Fruit fly (Drosophila melanogaster): Measurements from ENCODE around the gene Femcoat.

The Femcoat gene

DNA sequence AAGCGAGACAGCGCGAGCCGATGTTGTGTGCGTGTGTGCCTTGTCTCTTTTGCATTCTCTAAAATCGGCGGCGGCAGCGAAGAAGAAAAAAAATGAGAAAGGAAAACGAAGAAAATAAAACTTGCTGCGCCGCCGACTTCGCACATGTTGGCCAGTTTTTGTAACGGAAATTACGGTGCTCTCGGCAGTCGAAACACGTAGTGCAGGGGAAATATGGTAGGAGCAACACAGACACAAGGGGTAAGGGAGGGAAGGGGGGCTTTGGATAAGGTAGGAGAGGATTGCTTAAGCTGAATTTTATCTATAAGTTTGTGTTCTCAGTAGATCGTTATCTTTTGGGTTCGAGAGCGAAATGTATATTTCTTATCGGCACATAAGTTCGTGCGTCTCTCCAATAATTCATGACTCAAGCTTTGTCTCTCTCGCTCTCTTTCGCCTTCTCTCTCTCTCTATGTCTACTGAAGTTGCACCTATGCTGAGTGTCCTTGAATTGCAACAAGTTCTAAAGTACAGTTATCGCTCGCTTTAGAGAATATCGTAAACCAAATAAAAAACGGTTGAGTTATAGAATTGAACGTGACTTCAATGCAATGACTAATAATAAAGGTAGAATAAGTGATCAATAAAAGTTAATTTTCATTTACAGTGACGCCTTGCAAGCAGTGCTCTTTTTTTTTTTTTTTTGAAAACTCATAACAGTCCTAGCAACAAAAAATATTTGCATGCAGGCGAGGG lies 38.7 kb downstream of the Femcoat start (continued):
- TF ChIP-seq Lim3 (GFP tag; IDR thresholded peaks at IDR 0.05): no peak
- peak; percentile 4 for TF ChIP-seq pros (GFP tag; optimal IDR thresholded peaks at IDR 0.05)

DNA sequence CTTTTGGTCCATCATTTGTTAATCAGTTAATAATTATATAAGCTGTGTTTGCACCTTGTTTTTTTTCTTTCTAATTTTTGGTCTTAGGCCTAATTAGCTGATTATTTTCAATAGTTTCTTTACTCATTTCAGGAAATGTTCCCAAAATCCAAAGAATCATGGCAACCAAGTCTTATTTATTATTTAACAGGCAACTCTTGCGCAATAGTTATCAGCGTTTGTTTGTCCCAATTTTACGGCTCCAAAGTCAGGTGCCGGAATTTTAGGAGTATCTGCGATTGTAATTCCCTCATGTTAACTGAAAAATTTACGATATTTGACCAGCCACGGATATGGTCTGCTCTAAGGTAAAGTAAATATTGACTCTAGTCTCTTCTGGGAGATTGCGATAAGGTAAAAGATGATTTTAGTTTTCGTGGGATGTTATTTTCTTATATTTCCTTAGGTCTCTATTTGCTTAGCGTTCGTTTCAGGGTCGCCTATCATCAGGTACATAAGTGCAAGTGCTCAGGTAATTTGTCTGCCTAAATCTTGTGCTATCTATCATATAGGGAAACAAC lies 40.3 kb downstream of the Femcoat start:
- TF ChIP-seq Spps (tag; optimal IDR thresholded peaks at IDR 0.05) (peak; percentile 3), nom (GFP tag; optimal IDR thresholded peaks at IDR 0.05) (no peak), chm (GFP tag; IDR thresholded peaks at IDR 0.05) (0 out of 2 replicates have a peak, but pooled peaks have one; percentile 8), CG2202 (tag; optimal IDR thresholded peaks at IDR 0.05) (peak; percentile 49), HmgZ (tag; optimal IDR thresholded peaks at IDR 0.05) (peak; percentile 35), zfh1 (GFP tag; IDR thresholded peaks at IDR 0.05) (0 out of 3 replicates have a peak, but pooled peaks have one; percentile 36), Hr78 (GFP tag; optimal IDR thresholded peaks at IDR 0.05) (peak in 1 of 2 experiments; percentile 6), CG1792 (GFP tag; optimal IDR thresholded peaks at IDR 0.05) (no peak), tll (GFP tag; optimal IDR thresholded peaks at IDR 0.05) (peak in 1 of 2 experiments; percentile 84), bbx (GFP tag; IDR thresholded peaks at IDR 0.05; ENCODE audit: partially characterized antibody) (no peak), CG7556 (GFP tag; optimal IDR thresholded peaks at IDR 0.05) (peak; percentile 43), pho (GFP tag; optimal IDR thresholded peaks at IDR 0.05) (no peak), jumu (GFP tag; optimal IDR thresholded peaks at IDR 0.05) (no peak), psq (GFP tag; optimal IDR thresholded peaks at IDR 0.05) (no peak), peb (GFP tag; IDR thresholded peaks at IDR 0.05) (no peak), CG18619 (GFP tag; optimal IDR thresholded peaks at IDR 0.05) (peak; percentile 52), sc (optimal IDR thresholded peaks at IDR 0.05) (no peak), sc (GFP tag; optimal IDR thresholded peaks at IDR 0.05) (peak; percentile 35), CG17186 (GFP tag; optimal IDR thresholded peaks at IDR 0.05) (no peak), GATAe (GFP tag; conservative IDR thresholded peaks at IDR 0.05) (no peak), CG11085 (GFP tag; IDR thresholded peaks at IDR 0.05) (no peak), Doc2 (GFP tag; IDR thresholded peaks at IDR 0.05) (no peak), Tbp (GFP tag; optimal IDR thresholded peaks at IDR 0.05) (no peak), lab (GFP tag; optimal IDR thresholded peaks at IDR 0.05) (peak; percentile 82), CG9727 (GFP tag; optimal IDR thresholded peaks at IDR 0.05) (peak; percentile 56), dmrt11E (tag; optimal IDR thresholded peaks at IDR 0.05) (peak; percentile 45), CG17361 (GFP tag; IDR thresholded peaks at IDR 0.05) (0 out of 3 replicates have a peak, but pooled peaks have one; percentile 27), D19A (tag; optimal IDR thresholded peaks at IDR 0.05) (peak; percentile 23), CG6854 (GFP tag; optimal IDR thresholded peaks at IDR 0.05) (peak; percentile 48), schlank (tag; optimal IDR thresholded peaks at IDR 0.05) (peak; percentile 40), klu (GFP tag; IDR thresholded peaks at IDR 0.05) (no peak), Usf (GFP tag; optimal IDR thresholded peaks at IDR 0.05) (no peak), Mes4 (GFP tag; optimal IDR thresholded peaks at IDR 0.05) (no peak), CG18599 (GFP tag; optimal IDR thresholded peaks at IDR 0.05) (peak; percentile 75), zen (tag; optimal IDR thresholded peaks at IDR 0.05) (peak; percentile 34), CG9609 (GFP tag; optimal IDR thresholded peaks at IDR 0.05) (no peak), CrebB (tag; optimal IDR thresholded peaks at IDR 0.05) (peak; percentile 68), tgo (GFP tag; IDR thresholded peaks at IDR 0.05) (no peak), Pdp1 (GFP tag; optimal IDR thresholded peaks at IDR 0.05) (peak; percentile 10 to 90), aop (GFP tag; IDR thresholded peaks at IDR 0.05) (no peak), Deaf1 (tag; optimal IDR thresholded peaks at IDR 0.05) (no peak), CG1603 (tag; optimal IDR thresholded peaks at IDR 0.05) (peak; percentile 32), ato (GFP tag; IDR thresholded peaks at IDR 0.05; ENCODE audit: partially characterized antibody) (no peak), CG2875 (GFP tag; optimal IDR thresholded peaks at IDR 0.05) (peak; percentile 32)
